Worm (Caenorhabditis elegans): ENCODE results near the gene cdr-2.

cdr-2 gene

ce11 chrV:12411909-12412308 is 3.6 kb downstream of the cdr-2 start, which contains the start of gene cdr-7:
TSS of gene cdr-7 (minus strand) at chrV:12412113.
- TF ChIP-seq elt-1 (tag; optimal IDR thresholded peaks at IDR 0.05; ENCODE audit: borderline replicate concordance, insufficient read depth) (peak; percentile 12), ceh-83 (GFP tag; optimal IDR thresholded peaks at IDR 0.05) (no peak)

- TF ChIP-seq zip-8 (tag; optimal IDR thresholded peaks at IDR 0.05) (no peak), sem-2 (GFP tag; optimal IDR thresholded peaks at IDR 0.05) (no peak), ceh-43 (GFP tag; optimal IDR thresholded peaks at IDR 0.05) (no peak), mep-1 (tag; optimal IDR thresholded peaks at IDR 0.05) (no peak), ham-2 (GFP tag; optimal IDR thresholded peaks at IDR 0.05) (no peak), M03D4.4 (tag; optimal IDR thresholded peaks at IDR 0.05) (no peak), snpc-4 (tag; optimal IDR thresholded peaks at IDR 0.05) (no peak), unc-39 (tag; optimal IDR thresholded peaks at IDR 0.05) (no peak), pha-4 (tag; optimal IDR thresholded peaks at IDR 0.05) (no peak), nhr-2 (tag; optimal IDR thresholded peaks at IDR 0.05) (no peak), cnd-1 (tag; optimal IDR thresholded peaks at IDR 0.05) (no peak), ztf-11 (tag; optimal IDR thresholded peaks at IDR 0.05) (no peak), mab-5 (tag; optimal IDR thresholded peaks at IDR 0.05) (no peak), drap-1 (GFP tag; optimal IDR thresholded peaks at IDR 0.05) (no peak), ces-1 (GFP tag; optimal IDR thresholded peaks at IDR 0.05) (no peak)
Observed at ce11 chrV:12410416-12411001, 5.0 kb downstream of the cdr-2 start, which contains the start of gene hrg-2. TSS of gene hrg-2 (minus strand) at chrV:12410513.

- TF ChIP-seq lin-32 (GFP tag; optimal IDR thresholded peaks at IDR 0.05) (no peak), lin-13 (tag; optimal IDR thresholded peaks at IDR 0.05) (no peak), unc-120 (tag; optimal IDR thresholded peaks at IDR 0.05; ENCODE audit: poor library complexity, severe bottlenecking) (no peak), ztf-11 (tag; optimal IDR thresholded peaks at IDR 0.05) (no peak), elt-1 (tag; optimal IDR thresholded peaks at IDR 0.05; ENCODE audit: borderline replicate concordance, insufficient read depth) (no peak), zip-8 (tag; optimal IDR thresholded peaks at IDR 0.05) (no peak), nhr-28 (tag; optimal IDR thresholded peaks at IDR 0.05) (no peak), nhr-12 (tag; optimal IDR thresholded peaks at IDR 0.05) (no peak), hlh-1 (tag; optimal IDR thresholded peaks at IDR 0.05) (no peak), sem-2 (GFP tag; optimal IDR thresholded peaks at IDR 0.05) (no peak), mep-1 (tag; optimal IDR thresholded peaks at IDR 0.05) (no peak), cnd-1 (tag; optimal IDR thresholded peaks at IDR 0.05) (no peak), flh-1 (GFP tag; optimal IDR thresholded peaks at IDR 0.05) (no peak), M03D4.4 (tag; optimal IDR thresholded peaks at IDR 0.05) (no peak), tbx-8 (GFP tag; optimal IDR thresholded peaks at IDR 0.05) (no peak), unc-39 (tag; optimal IDR thresholded peaks at IDR 0.05) (no peak)
Observed at ce11 chrV:12408996-12409395, 6.5 kb downstream of the cdr-2 start.

- TF ChIP-seq cnd-1 (tag; optimal IDR thresholded peaks at IDR 0.05): no peak
- no peak for TF ChIP-seq nhr-12 (tag; optimal IDR thresholded peaks at IDR 0.05)
- TF ChIP-seq ceh-43 (GFP tag; optimal IDR thresholded peaks at IDR 0.05): no peak
- TF ChIP-seq bed-3 (GFP tag; optimal IDR thresholded peaks at IDR 0.05): no peak
- TF ChIP-seq drap-1 (GFP tag; optimal IDR thresholded peaks at IDR 0.05): no peak
- no peak for TF ChIP-seq unc-120 (tag; optimal IDR thresholded peaks at IDR 0.05; ENCODE audit: poor library complexity, severe bottlenecking)
Observed at ce11 chrV:12408525-12408924, 7.0 kb downstream of the cdr-2 start, which contains the start of gene cdr-4. TSS of gene cdr-4 (minus strand) at chrV:12408625.

ce11 chrV:12406514-12406913 is 9.0 kb downstream of the cdr-2 start:
- TF ChIP-seq sptf-1 (tag; optimal IDR thresholded peaks at IDR 0.05) (peak; percentile 11), lin-13 (tag; optimal IDR thresholded peaks at IDR 0.05) (no peak), M03D4.4 (tag; optimal IDR thresholded peaks at IDR 0.05) (no peak)

ce11 chrV:12405929-12406328 is 9.6 kb downstream of the cdr-2 start, which contains the start of gene K01D12.10:
TSS of gene K01D12.10 (plus strand) at chrV:12406229.
- TF ChIP-seq cnd-1 (tag; optimal IDR thresholded peaks at IDR 0.05) (no peak), ceh-43 (GFP tag; optimal IDR thresholded peaks at IDR 0.05) (no peak), mep-1 (tag; optimal IDR thresholded peaks at IDR 0.05) (no peak), mab-5 (tag; optimal IDR thresholded peaks at IDR 0.05) (no peak), M03D4.4 (tag; optimal IDR thresholded peaks at IDR 0.05) (no peak), lin-32 (GFP tag; optimal IDR thresholded peaks at IDR 0.05) (no peak), nhr-2 (tag; optimal IDR thresholded peaks at IDR 0.05) (no peak), nhr-28 (tag; optimal IDR thresholded peaks at IDR 0.05) (no peak), blmp-1 (tag; optimal IDR thresholded peaks at IDR 0.05) (no peak)
